Fruit fly (Drosophila melanogaster) whole organism, embryonic: ENCODE measurements around the gene CG4596.

Experiments
- CG10654 ChIP-seq: fragments of 200-800 bp; sonication (Bioruptor generic); optimal IDR thresholded peaks from 2 replicates; lab custom pipeline; 2016; ENCODE audit warnings: missing biosample characterization, missing genetic modification characterization
- CG11560 ChIP-seq: fragments of 200-800 bp; sonication (Bioruptor generic); IDR thresholded peaks from 3 replicates; pipeline ENCODE4 v1.3.6; 2022; ENCODE audit warnings: missing biosample characterization, missing genetic modification characterization
- CG11695 ChIP-seq: fragments of 200-800 bp; sonication (Bioruptor generic); IDR thresholded peaks from 3 replicates; pipeline ENCODE4 v1.3.6; 2022; ENCODE audit warnings: missing biosample characterization, missing genetic modification characterization
- CG11696 ChIP-seq: fragments of 200-800 bp; sonication (Bioruptor generic); IDR thresholded peaks from 2 replicates; pipeline ENCODE4 v1.3.6; 2022; ENCODE audit warnings: missing biosample characterization, missing genetic modification characterization
- CG11723 ChIP-seq: fragments of 200-800 bp; sonication (Bioruptor generic); optimal IDR thresholded peaks from 2 replicates; lab custom pipeline; 2017; ENCODE audit warnings: missing biosample characterization, mild to moderate bottlenecking, missing genetic modification characterization
- CG12659 ChIP-seq: fragments of 200-800 bp; sonication (Bioruptor generic); optimal IDR thresholded peaks from 3 replicates; lab custom pipeline; 2017; ENCODE audit warnings: mild to moderate bottlenecking, missing biosample characterization, missing genetic modification reagents, missing genetic modification characterization
- CG12769 ChIP-seq: fragments of 200-800 bp; sonication (Bioruptor generic); optimal IDR thresholded peaks from 2 replicates; lab custom pipeline; 2019; ENCODE audit warnings: missing biosample characterization, mild to moderate bottlenecking, missing genetic modification characterization, moderate library complexity
- CG13424 ChIP-seq: fragments of 200-800 bp; sonication (Bioruptor generic); optimal IDR thresholded peaks from 2 replicates; lab custom pipeline; 2019; ENCODE audit warnings: missing biosample characterization, mild to moderate bottlenecking, missing genetic modification characterization, moderate library complexity
- CG14710 ChIP-seq: fragments of 200-800 bp; sonication (Bioruptor generic); optimal IDR thresholded peaks from 3 replicates; lab custom pipeline; 2019; ENCODE audit warnings: missing biosample characterization, mild to moderate bottlenecking, missing genetic modification characterization, moderate library complexity
- CG15269 ChIP-seq: fragments of 200-800 bp; sonication (Bioruptor generic); optimal IDR thresholded peaks from 2 replicates; lab custom pipeline; 2018; ENCODE audit warnings: missing biosample characterization, mild to moderate bottlenecking, missing genetic modification characterization, moderate library complexity
- CG17829 ChIP-seq: fragments of 200-800 bp; optimal IDR thresholded peaks from 2 replicates; lab custom pipeline; 2019; ENCODE audit warnings: missing biosample characterization, mild to moderate bottlenecking, missing genetic modification characterization, moderate library complexity
- CG2129 ChIP-seq: fragments of 200-800 bp; sonication (Bioruptor generic); IDR thresholded peaks from 2 replicates; pipeline ENCODE4 v1.3.6; 2022; ENCODE audit warnings: missing biosample characterization, missing genetic modification characterization; ENCODE audit not compliant: partially characterized antibody
- CG2199 ChIP-seq: fragments of 200-800 bp; sonication (Bioruptor generic); IDR thresholded peaks from 3 replicates; pipeline ENCODE4 v1.3.6; 2022; ENCODE audit warnings: missing biosample characterization, missing genetic modification characterization
- CG32532 ChIP-seq: fragments of 200-800 bp; sonication (Bioruptor generic); IDR thresholded peaks from 2 replicates; pipeline ENCODE4 v1.3.6; 2022; ENCODE audit warnings: missing biosample characterization, missing genetic modification characterization
- CG32767 ChIP-seq: fragments of 200-800 bp; sonication (Bioruptor generic); IDR thresholded peaks from 2 replicates; pipeline ENCODE4 v1.3.6; 2022; ENCODE audit warnings: missing biosample characterization, missing genetic modification characterization
- CG42726 ChIP-seq: fragments of 200-800 bp; sonication (Bioruptor generic); IDR thresholded peaks from 2 replicates; pipeline ENCODE4 v1.3.6; 2022; ENCODE audit warnings: missing biosample characterization, missing genetic modification characterization; ENCODE audit not compliant: partially characterized antibody
- CG4424 ChIP-seq: fragments of 200-800 bp; sonication (Bioruptor generic); optimal IDR thresholded peaks from 3 replicates; lab custom pipeline; 2016; ENCODE audit warnings: missing biosample characterization, missing genetic modification characterization
- CG6654 ChIP-seq: fragments of 200-800 bp; sonication (Bioruptor generic); optimal IDR thresholded peaks from 2 replicates; lab custom pipeline; 2017; ENCODE audit warnings: missing biosample characterization, mild to moderate bottlenecking, missing genetic modification characterization
- CG8281 ChIP-seq: fragments of 200-800 bp; sonication (Bioruptor generic); optimal IDR thresholded peaks from 2 replicates; lab custom pipeline; 2018; ENCODE audit warnings: missing biosample characterization, mild to moderate bottlenecking, missing genetic modification characterization, moderate library complexity
- CG8478 ChIP-seq: fragments of >200 bp; optimal IDR thresholded peaks from 2 replicates; lab custom pipeline; 2018
- CG8765 ChIP-seq: fragments of 200-800 bp; sonication (Bioruptor generic); IDR thresholded peaks from 2 replicates; pipeline ENCODE4 v1.3.6; 2022; ENCODE audit warnings: missing biosample characterization, missing genetic modification characterization
- CG8924 ChIP-seq: fragments of 200-800 bp; optimal IDR thresholded peaks from 3 replicates; lab custom pipeline; 2019; ENCODE audit warnings: missing biosample characterization, mild to moderate bottlenecking, missing genetic modification characterization, moderate library complexity
- CG9437 ChIP-seq: fragments of 200-800 bp; sonication (Bioruptor generic); optimal IDR thresholded peaks from 2 replicates; lab custom pipeline; 2018; ENCODE audit warnings: missing biosample characterization, mild to moderate bottlenecking, missing genetic modification characterization
- CHES-1-like ChIP-seq: fragments of 200-800 bp; sonication (Bioruptor generic); optimal IDR thresholded peaks from 2 replicates; lab custom pipeline; 2016; ENCODE audit warnings: missing biosample characterization, missing genetic modification characterization
- CoRest ChIP-seq: fragments of 200-800 bp; sonication (Bioruptor generic); optimal IDR thresholded peaks from 3 replicates; lab custom pipeline; 2018; ENCODE audit warnings: missing biosample characterization, mild to moderate bottlenecking, missing genetic modification characterization, moderate library complexity
- D ChIP-seq, 2 experiments: fragments of 200-800 bp in 1 of 2; fragments of >200 bp in 1 of 2; sonication (Bioruptor generic) in 1 of 2; optimal IDR thresholded peaks; 2 replicates in 1 of 2; 3 replicates in 1 of 2; lab custom pipeline; 2017; ENCODE audit warnings: mild to moderate bottlenecking in 1 of 2, missing biosample characterization in 1 of 2, missing genetic modification characterization in 1 of 2, missing genetic modification reagents in 1 of 2
- E2f1 ChIP-seq: fragments of 200-800 bp; sonication (Bioruptor generic); IDR thresholded peaks from 2 replicates; pipeline ENCODE4 v1.3.6; 2022; ENCODE audit warnings: missing biosample characterization, missing genetic modification characterization
- HLHmδ ChIP-seq: fragments of 200-800 bp; sonication (Bioruptor generic); optimal IDR thresholded peaks from 2 replicates; lab custom pipeline; 2018; ENCODE audit warnings: missing biosample characterization, mild to moderate bottlenecking, missing genetic modification characterization, moderate library complexity
- Med ChIP-seq: fragments of 200-800 bp; sonication (Bioruptor generic); peaks from one replicate; lab custom pipeline; 2016; ENCODE audit warnings: missing biosample characterization, missing genetic modification characterization, mild to moderate bottlenecking, inconsistent platforms, moderate library complexity
- Mrtf ChIP-seq: fragments of 200-800 bp; sonication (Bioruptor generic); IDR thresholded peaks from 3 replicates; pipeline ENCODE4 v1.3.6; 2022; ENCODE audit warnings: missing biosample characterization, missing genetic modification characterization
- NC2β ChIP-seq: fragments of 200-800 bp; sonication (Bioruptor generic); optimal IDR thresholded peaks from 2 replicates; lab custom pipeline; 2016; ENCODE audit warnings: missing biosample characterization, missing genetic modification characterization
- Trl ChIP-seq, 3 experiments: fragments of >200 bp in 2 of 3; fragments of 200-800 bp in 1 of 3; sonication (Bioruptor generic) in 1 of 3; optimal IDR thresholded peaks; 2 replicates in 1 of 3; 3 replicates in 2 of 3; lab custom pipeline; 2016 to 2017; ENCODE audit warnings: missing biosample characterization in 1 of 3, missing genetic modification characterization in 1 of 3
- ac ChIP-seq: fragments of 200-800 bp; sonication (Bioruptor generic); optimal IDR thresholded peaks from 3 replicates; lab custom pipeline; 2017; ENCODE audit warnings: missing biosample characterization, mild to moderate bottlenecking, missing genetic modification characterization
- chif ChIP-seq, 2 experiments: fragments of 200-800 bp; sonication (Bioruptor generic); optimal IDR thresholded peaks; 3 replicates each; lab custom pipeline; 2016; ENCODE audit warnings: missing biosample characterization in 2 of 2, missing genetic modification characterization in 2 of 2
- ci ChIP-seq: fragments of 200-800 bp; sonication (Bioruptor generic); IDR thresholded peaks from 3 replicates; pipeline ENCODE4 v1.3.6; 2022; ENCODE audit warnings: missing biosample characterization, missing genetic modification characterization
- eyg ChIP-seq: fragments of 200-800 bp; sonication (Bioruptor generic); optimal IDR thresholded peaks from 3 replicates; lab custom pipeline; 2016; ENCODE audit warnings: missing biosample characterization, missing genetic modification characterization
- grau ChIP-seq: fragments of 200-800 bp; optimal IDR thresholded peaks from 3 replicates; lab custom pipeline; 2019; ENCODE audit warnings: missing biosample characterization, mild to moderate bottlenecking, missing genetic modification characterization, moderate library complexity
- jing ChIP-seq: fragments of 200-800 bp; sonication (Bioruptor generic); optimal IDR thresholded peaks from 2 replicates; lab custom pipeline; 2018; ENCODE audit warnings: missing biosample characterization, mild to moderate bottlenecking, missing genetic modification characterization
- mam ChIP-seq: fragments of 200-800 bp; sonication (Bioruptor generic); optimal IDR thresholded peaks from 3 replicates; lab custom pipeline; 2016; ENCODE audit warnings: missing biosample characterization, missing genetic modification characterization
- oc ChIP-seq: fragments of 200-800 bp; sonication (Bioruptor generic); optimal IDR thresholded peaks from 2 replicates; lab custom pipeline; 2018; ENCODE audit warnings: missing biosample characterization, mild to moderate bottlenecking, missing genetic modification characterization, moderate library complexity
- phol ChIP-seq: fragments of 200-800 bp; sonication (Bioruptor generic); optimal IDR thresholded peaks from 3 replicates; lab custom pipeline; 2018; ENCODE audit warnings: missing biosample characterization, mild to moderate bottlenecking, missing genetic modification characterization, moderate library complexity
- pum ChIP-seq: fragments of 200-800 bp; sonication (Bioruptor generic); optimal IDR thresholded peaks from 2 replicates; lab custom pipeline; 2016; ENCODE audit warnings: missing biosample characterization, missing genetic modification characterization
- sens-2 ChIP-seq: fragments of 200-800 bp; sonication (Bioruptor generic); IDR thresholded peaks from 2 replicates; pipeline ENCODE4 v1.3.6; 2022; ENCODE audit warnings: missing biosample characterization, missing genetic modification characterization
- slp2 ChIP-seq: fragments of 200-800 bp; sonication (Bioruptor generic); optimal IDR thresholded peaks from 2 replicates; lab custom pipeline; 2016; ENCODE audit warnings: missing biosample characterization, missing genetic modification characterization
- ssp ChIP-seq: fragments of 200-800 bp; sonication (Bioruptor generic); IDR thresholded peaks from 2 replicates; pipeline ENCODE4 v1.3.6; 2022; ENCODE audit warnings: missing biosample characterization, missing genetic modification characterization
- stc ChIP-seq: fragments of 200-800 bp; sonication (Bioruptor generic); IDR thresholded peaks from 2 replicates; pipeline ENCODE4 v1.3.6; 2022; ENCODE audit warnings: missing biosample characterization, missing genetic modification characterization
- unpg ChIP-seq: fragments of 200-800 bp; sonication (Bioruptor generic); optimal IDR thresholded peaks from 3 replicates; lab custom pipeline; 2018; ENCODE audit warnings: missing biosample characterization, mild to moderate bottlenecking, missing genetic modification characterization, moderate library complexity
- wor ChIP-seq: fragments of 200-800 bp; sonication (Bioruptor generic); IDR thresholded peaks from 2 replicates; pipeline ENCODE4 v1.3.6; 2022; ENCODE audit warnings: missing biosample characterization, missing genetic modification characterization

CG4596 gene

dm6 chr3R:10886462-10887315, 13.9 kb downstream of the CG4596 start (continued):
- TF ChIP-seq CG12769 (tag; lab: Kevin White, UChicago) (peak; percentile 98), HLHmδ (no peak), grau (tag; lab: Kevin White, UChicago) (peak; percentile 86), stc (peak; percentile 90), jing (GFP tag; lab: Kevin White, UChicago) (peak; percentile 55), CoRest (tag; lab: Kevin White, UChicago) (peak; percentile 95), sens-2 (peak; percentile 57; the same call in 1 of the 2 replicates), slp2 (peak; percentile 91), CG42726 (GFP tag; lab: Robert Waterston, UW) (no peak), CG9437 (peak; percentile 85), CG8765 (GFP tag; lab: Robert Waterston, UW) (peak; percentile 52; the same call in 1 of the 2 replicates), CG2199 (peak; percentile 29; the same call in 1 of the 3 replicates), Trl (optimal IDR thresholded peaks at IDR 0.05; lab: Kevin White, UChicago) (peak; percentile 79 to 96), Trl (GFP tag; optimal IDR thresholded peaks at IDR 0.05; lab: Kevin White, UChicago) (peak; percentile 84), CG32532 (GFP tag; lab: Robert Waterston, UW) (peak; percentile 94), CG17829 (tag; lab: Kevin White, UChicago) (peak; percentile 76), CG12659 (GFP tag; lab: Kevin White, UChicago) (peak; percentile 94), CG8924 (tag; lab: Kevin White, UChicago) (peak; percentile 88), eyg (GFP tag; lab: Kevin White, UChicago) (peak; percentile 79), E2f1 (GFP tag; lab: Robert Waterston, UW) (no peak; the same call in none of the 2 replicates), ci (GFP tag; lab: Robert Waterston, UW) (peak; percentile 90), CG8478 (lab: Kevin White, UChicago) (no peak), CG14710 (tag; lab: Kevin White, UChicago) (peak; percentile 76), ac (GFP tag; lab: Kevin White, UChicago) (peak; percentile 62), CG2129 (GFP tag; lab: Robert Waterston, UW) (no peak), ssp (peak; percentile 78), pum (peak; percentile 82), CG15269 (peak; percentile 94), NC2β (GFP tag; lab: Kevin White, UChicago) (peak; percentile 69), wor (GFP tag; lab: Robert Waterston, UW) (peak; percentile 87), oc (tag; lab: Kevin White, UChicago) (peak; percentile 88), CG11723 (GFP tag; lab: Kevin White, UChicago) (peak; percentile 86), Med (GFP tag; lab: Kevin White, UChicago) (peak; percentile 97), CG11695 (peak; percentile 85), CG32767 (GFP tag; lab: Robert Waterston, UW) (peak; percentile 84), CG4424 (peak; percentile 88), CG6654 (GFP tag; lab: Kevin White, UChicago) (peak; percentile 53), phol (tag; lab: Kevin White, UChicago) (peak; percentile 84), CG13424 (tag; lab: Kevin White, UChicago) (peak; percentile 94), CHES-1-like (GFP tag; lab: Kevin White, UChicago) (peak; percentile 83), Mrtf (GFP tag; lab: Robert Waterston, UW) (peak; percentile 85), D (optimal IDR thresholded peaks at IDR 0.05; lab: Kevin White, UChicago) (no peak), D (GFP tag; optimal IDR thresholded peaks at IDR 0.05; lab: Kevin White, UChicago) (peak; percentile 81), CG11560 (tag; lab: Robert Waterston, UW) (peak; percentile 75; the same call in 2 of the 3 replicates), CG8281 (peak; percentile 69), mam (GFP tag; lab: Kevin White, UChicago) (peak; percentile 91), CG10654 (GFP tag; lab: Kevin White, UChicago) (peak; percentile 72), unpg (peak; percentile 94), chif (GFP tag; optimal IDR thresholded peaks at IDR 0.05; lab: Kevin White, UChicago) (peak; percentile 69 to 89), CG11696 (GFP tag; lab: Robert Waterston, UW) (peak; percentile 98)
